Fruit fly (Drosophila melanogaster): ENCODE data around the gene bai.
A peak's percentile ranks its signal among the peaks of the same experiment; 100 is the strongest.

The bai gene

dm6 chr3R:25033142-25033586 lies 6.0 kb upstream of the bai start, which contains the start of gene Smg6 (continued):
- TF ChIP-seq run (tag; optimal IDR thresholded peaks at IDR 0.05) (no peak), CG4360 (GFP tag; IDR thresholded peaks at IDR 0.05) (peak; percentile 93), so (GFP tag; IDR thresholded peaks at IDR 0.05) (no peak), CG7271 (tag; optimal IDR thresholded peaks at IDR 0.05) (no peak), CG12659 (GFP tag; optimal IDR thresholded peaks at IDR 0.05) (peak; percentile 1), Scr (GFP tag; IDR thresholded peaks at IDR 0.05; ENCODE audit: partially characterized antibody) (no peak), CG1529 (GFP tag; optimal IDR thresholded peaks at IDR 0.05) (no peak), trh (GFP tag; optimal IDR thresholded peaks at IDR 0.05) (no peak), CG31388 (GFP tag; optimal IDR thresholded peaks at IDR 0.05) (no peak), Hr39 (optimal IDR thresholded peaks at IDR 0.05) (no peak), dan (GFP tag; IDR thresholded peaks at IDR 0.05) (no peak), CG14667 (GFP tag; IDR thresholded peaks at IDR 0.05) (no peak), wdn (GFP tag; IDR thresholded peaks at IDR 0.05) (no peak), slou (GFP tag; optimal IDR thresholded peaks at IDR 0.05) (no peak), Antp (GFP tag; optimal IDR thresholded peaks at IDR 0.05) (no peak), CG16779 (GFP tag; IDR thresholded peaks at IDR 0.05) (no peak), unc-4 (GFP tag; IDR thresholded peaks at IDR 0.05; ENCODE audit: partially characterized antibody) (0 out of 2 replicates have a peak, but pooled peaks have one; percentile 20), usp (GFP tag; optimal IDR thresholded peaks at IDR 0.05) (no peak), kni (GFP tag; optimal IDR thresholded peaks at IDR 0.05) (no peak), nom (GFP tag; optimal IDR thresholded peaks at IDR 0.05) (peak; percentile 37), CG4820 (GFP tag; optimal IDR thresholded peaks at IDR 0.05) (no peak), E2f2 (GFP tag; IDR thresholded peaks at IDR 0.05) (peak; percentile 96), NfI (GFP tag; optimal IDR thresholded peaks at IDR 0.05) (no peak), Bteb2 (GFP tag; optimal IDR thresholded peaks at IDR 0.05) (no peak), CG17568 (GFP tag; optimal IDR thresholded peaks at IDR 0.05) (no peak), CG4707 (GFP tag; optimal IDR thresholded peaks at IDR 0.05) (no peak), CG11247 (GFP tag; IDR thresholded peaks at IDR 0.05) (no peak), tap (tag; optimal IDR thresholded peaks at IDR 0.05) (no peak), CG9797 (GFP tag; optimal IDR thresholded peaks at IDR 0.05) (peak; percentile 97), mld (GFP tag; IDR thresholded peaks at IDR 0.05; ENCODE audit: partially characterized antibody) (no peak), tgo (GFP tag; IDR thresholded peaks at IDR 0.05) (no peak), Hmr (GFP tag; optimal IDR thresholded peaks at IDR 0.05) (no peak), az2 (GFP tag; optimal IDR thresholded peaks at IDR 0.05) (no peak), CG34224 (GFP tag; IDR thresholded peaks at IDR 0.05; ENCODE audit: partially characterized antibody) (no peak), CG13424 (tag; optimal IDR thresholded peaks at IDR 0.05) (no peak), dimm (GFP tag; IDR thresholded peaks at IDR 0.05) (no peak), CG2875 (GFP tag; optimal IDR thresholded peaks at IDR 0.05) (no peak), salm (tag; optimal IDR thresholded peaks at IDR 0.05) (no peak), bab2 (GFP tag; optimal IDR thresholded peaks at IDR 0.05) (no peak), Adf1 (GFP tag; IDR thresholded peaks at IDR 0.05) (peak; percentile 69), ac (GFP tag; optimal IDR thresholded peaks at IDR 0.05) (no peak), Neu2 (GFP tag; optimal IDR thresholded peaks at IDR 0.05; ENCODE audit: borderline replicate concordance) (no peak), CG2712 (tag; optimal IDR thresholded peaks at IDR 0.05) (no peak), H2.0 (GFP tag; IDR thresholded peaks at IDR 0.05) (no peak), bsh (GFP tag; optimal IDR thresholded peaks at IDR 0.05) (no peak), CG12219 (GFP tag; optimal IDR thresholded peaks at IDR 0.05) (no peak), Asciz (GFP tag; optimal IDR thresholded peaks at IDR 0.05) (no peak), CG7839 (tag; optimal IDR thresholded peaks at IDR 0.05) (no peak), CG8290 (GFP tag; optimal IDR thresholded peaks at IDR 0.05) (no peak), CG8290 (tag; optimal IDR thresholded peaks at IDR 0.05) (no peak), danr (GFP tag; IDR thresholded peaks at IDR 0.05) (no peak), CTCF (GFP tag; optimal IDR thresholded peaks at IDR 0.05) (peak; percentile 17), MBD-R2 (GFP tag; IDR thresholded peaks at IDR 0.05) (0 out of 2 replicates have a peak, but pooled peaks have one; percentile 31)

All from whole organism, embryonic.